Fruit fly (Drosophila melanogaster) whole organism, larva: Measurements from ENCODE around the gene CG13385.

Experiments used
- noc ChIP-seq: fragments of 200-800 bp; sonication (Bioruptor generic); optimal IDR thresholded peaks from 3 replicates; lab custom pipeline; 2019; ENCODE audit warnings: missing biosample characterization, mild to moderate bottlenecking, missing genetic modification characterization, moderate library complexity

Gene CG13385

dm6 chr2L:8371354-8371937 lies 25.0 kb upstream of the CG13385 start:
- TF ChIP-seq noc (tag; lab: Kevin White, UChicago): no peak

DNA sequence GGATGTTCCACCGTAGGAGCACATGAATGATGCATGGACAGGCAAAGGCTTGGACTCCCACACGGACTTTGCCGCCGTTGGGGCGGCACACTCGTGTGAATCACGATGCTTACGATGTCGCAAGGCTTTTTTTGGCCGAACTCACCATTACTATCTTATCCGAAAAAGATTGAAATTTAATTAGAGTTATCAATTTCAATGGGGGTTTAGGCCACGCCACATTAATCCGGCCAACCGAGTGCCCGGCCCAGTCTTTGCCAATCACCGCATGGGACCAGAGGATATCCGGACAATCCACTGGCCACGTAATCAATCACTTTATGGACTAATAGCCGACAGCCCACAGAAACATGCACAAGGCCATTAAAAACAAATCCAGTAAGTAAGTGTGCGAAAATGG lies 24.2 kb upstream of the CG13385 start:
- no peak for TF ChIP-seq noc (tag; lab: Kevin White, UChicago)

dm6 chr2L:8374235-8374634 lies 22.2 kb upstream of the CG13385 start, which contains the start of gene Wdr82:
TSS of gene Wdr82 (plus strand) at chr2L:8374461.
- no peak for TF ChIP-seq noc (tag; lab: Kevin White, UChicago)

DNA sequence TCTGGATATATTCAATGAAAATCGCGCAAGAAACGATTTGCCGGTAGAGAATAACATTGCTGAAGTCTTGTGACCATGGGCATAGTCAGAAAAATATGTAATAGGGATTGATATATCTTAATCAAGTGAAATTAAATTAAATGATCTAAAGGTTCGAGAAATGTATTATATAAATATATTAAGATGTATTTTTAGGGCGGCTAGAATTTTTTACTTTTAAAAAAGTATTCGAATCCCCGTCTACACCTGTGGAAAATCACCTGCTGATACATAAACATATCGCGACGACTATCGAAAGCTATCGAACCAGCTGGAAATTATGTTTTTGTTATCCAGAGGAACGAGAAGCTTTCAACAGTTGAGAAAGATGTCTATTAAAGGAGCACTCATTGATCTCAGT lies 19.7 kb upstream of the CG13385 start, which contains the start of the genes CG13390 and CG17294:
CG13390 (minus strand) TSS at position 81 of the 400 bp plus-strand sequence.
CG17294 (plus strand) TSS at position 319 of the 400 bp plus-strand sequence.
- TF ChIP-seq noc (tag; lab: Kevin White, UChicago): peak; percentile 99

dm6 chr2L:8381508-8382036 lies 14.9 kb upstream of the CG13385 start, which contains the start of gene AlaRS:
TSS of gene AlaRS (minus strand) at chr2L:8381764.
- TF ChIP-seq noc (tag; lab: Kevin White, UChicago): peak; percentile 70

- peak; percentile 69 for TF ChIP-seq noc (tag; lab: Kevin White, UChicago)
Measured at dm6 chr2L:8382646-8383045, 13.8 kb upstream of the CG13385 start, which contains the start of the genes CG13392 and Rcd4. TSS of gene CG13392 (minus strand) at chr2L:8382807. TSS of gene Rcd4 (plus strand) at chr2L:8382861.

DNA sequence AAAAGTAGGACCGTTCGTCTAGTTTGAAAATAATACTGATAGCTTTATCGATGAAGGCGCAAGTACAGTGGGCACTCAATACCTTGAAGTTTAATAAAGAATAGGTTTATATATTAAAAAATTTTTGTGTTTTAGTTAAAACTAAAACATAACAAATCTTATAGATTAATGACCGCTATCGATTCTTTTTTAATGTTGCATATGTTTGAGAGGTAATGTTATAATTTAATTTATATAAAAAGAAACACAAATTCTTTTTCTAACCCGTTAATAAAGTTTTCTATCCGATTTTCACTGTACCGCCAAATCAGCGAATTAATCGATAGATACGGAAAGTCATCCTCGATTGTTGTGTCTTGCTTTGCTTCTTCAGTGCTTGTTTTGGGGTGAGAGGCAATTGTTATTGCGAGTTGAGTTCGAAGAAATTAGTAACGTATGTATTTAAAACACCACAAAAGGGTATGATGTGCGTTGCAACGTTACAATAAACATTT lies 12.3 kb upstream of the CG13385 start, which contains the start of the genes Dad1 and CG13384:
Dad1 (minus strand) TSS at position 30 of the 494 bp plus-strand sequence.
CG13384 (plus strand) TSS at position 348 of the 494 bp plus-strand sequence.
- TF ChIP-seq noc (tag; lab: Kevin White, UChicago): peak; percentile 97

- TF ChIP-seq noc (tag; lab: Kevin White, UChicago): no peak
Measured at dm6 chr2L:8384985-8385519, 11.4 kb upstream of the CG13385 start.

DNA sequence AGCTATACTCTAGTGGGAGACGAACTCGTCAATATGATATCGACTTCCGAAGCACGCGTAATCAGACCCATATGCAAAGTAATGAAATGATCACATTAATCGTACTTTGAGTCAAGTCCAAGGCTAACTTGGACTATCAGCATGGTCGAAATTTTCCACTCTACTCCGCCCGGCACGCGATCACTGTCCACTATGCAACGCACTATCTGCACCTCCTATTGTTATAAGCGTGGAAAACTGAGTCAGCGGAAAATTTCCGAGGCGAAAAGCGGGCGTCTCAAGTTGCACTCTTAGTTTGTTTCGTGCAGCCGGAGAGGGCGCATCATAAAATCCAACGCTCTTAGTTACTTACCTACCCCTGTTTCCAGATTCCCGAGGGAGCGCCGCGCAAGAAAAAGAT lies 10.6 kb upstream of the CG13385 start:
- no peak for TF ChIP-seq noc (tag; lab: Kevin White, UChicago)

DNA sequence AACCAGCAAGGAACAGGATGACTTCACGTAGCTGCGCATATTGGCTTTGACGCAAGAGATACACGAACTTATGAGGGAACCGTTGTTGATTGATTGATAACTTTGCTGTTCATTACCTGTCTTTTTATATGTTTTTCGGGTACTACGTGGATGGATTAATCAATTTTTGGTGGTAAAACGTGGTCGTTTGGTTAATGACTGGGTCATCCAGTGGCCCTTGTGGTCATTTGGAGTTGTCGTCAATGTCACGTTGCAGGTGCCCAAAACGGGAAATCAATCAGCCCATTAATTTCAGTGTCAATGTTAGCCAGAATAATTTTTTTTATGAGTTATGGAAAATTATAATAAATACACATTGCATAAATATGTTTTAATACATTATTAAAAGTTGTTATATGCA lies 7.2 kb upstream of the CG13385 start, which contains the start of gene CG42819:
CG42819 (minus strand) TSS at position 101 of the 400 bp plus-strand sequence.
- no peak for TF ChIP-seq noc (tag; lab: Kevin White, UChicago)

DNA sequence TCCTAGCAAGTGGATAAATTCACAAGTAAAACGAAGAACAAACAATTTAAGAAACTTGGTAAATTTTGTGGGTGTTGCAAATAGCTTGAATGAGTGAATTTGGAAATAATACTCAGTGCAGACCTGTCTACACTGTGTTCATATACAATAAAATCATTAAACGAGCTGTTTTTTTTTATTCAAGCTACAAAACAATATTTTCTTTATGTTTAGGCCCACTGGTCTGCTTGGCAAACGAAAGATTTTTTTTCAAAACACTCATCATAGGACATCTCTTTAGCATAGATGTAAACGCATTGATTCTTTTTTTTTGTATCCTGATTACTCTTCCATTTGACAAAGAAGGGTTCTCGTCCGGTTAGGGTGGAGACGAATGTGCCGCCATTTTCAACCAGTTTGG lies 4.2 kb upstream of the CG13385 start, which contains the start of gene CG42820:
CG42820 (minus strand) TSS at position 101 of the 400 bp plus-strand sequence.
- TF ChIP-seq noc (tag; lab: Kevin White, UChicago): no peak

DNA sequence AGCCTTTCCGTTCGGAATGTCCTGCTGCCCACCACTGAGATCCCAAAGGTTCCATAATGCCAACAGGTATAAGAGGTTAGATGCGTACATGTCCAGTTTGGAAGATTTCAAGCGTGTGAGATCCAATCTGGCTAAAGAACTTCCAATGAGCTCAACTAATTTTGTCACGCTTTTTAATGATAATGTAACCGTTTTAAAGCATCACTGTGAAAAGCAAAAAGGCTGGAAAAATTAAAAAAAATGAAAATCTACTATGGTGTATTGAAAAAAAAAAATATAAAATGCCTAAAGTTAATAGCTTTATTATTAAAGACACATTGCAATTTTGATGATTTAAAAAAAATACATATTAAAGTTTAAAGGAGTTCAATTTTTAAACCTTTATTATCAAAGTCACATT lies 3.3 kb upstream of the CG13385 start, which contains the start of gene Acp29AB:
Acp29AB (minus strand) TSS at position 101 of the 400 bp plus-strand sequence.
- no peak for TF ChIP-seq noc (tag; lab: Kevin White, UChicago)

dm6 chr2L:8394180-8394579 lies 2.3 kb upstream of the CG13385 start, which contains the start of gene lectin-29Ca:
TSS of gene lectin-29Ca (minus strand) at chr2L:8394280.
- TF ChIP-seq noc (tag; lab: Kevin White, UChicago): no peak

dm6 chr2L:8394840-8395239 lies 1.6 kb upstream of the CG13385 start, which contains the start of gene Peritrophin-15b:
TSS of gene Peritrophin-15b (minus strand) at chr2L:8394940.
- TF ChIP-seq noc (tag; lab: Kevin White, UChicago): no peak

- TF ChIP-seq noc (tag; lab: Kevin White, UChicago): no peak
Measured at dm6 chr2L:8398721-8399120, 2.3 kb downstream of the CG13385 start, which contains the start of gene CG13386. TSS of gene CG13386 (plus strand) at chr2L:8399021.
